Worm (Caenorhabditis elegans) whole organism, L2 larva: ENCODE measurements around the gene ZK1010.8.

ENCODE experiments used
- ZK546.5 ChIP-seq: sonication (generic microtip); optimal IDR thresholded peaks from 2 replicates; lab custom pipeline; 2017; ENCODE audit warnings: missing biosample characterization, missing genetic modification characterization
- ama-1 ChIP-seq: fragments of 150-350 bp; optimal IDR thresholded peaks from 2 replicates; lab custom pipeline; 2018; ENCODE audit warnings: inconsistent platforms
- ceh-16 ChIP-seq: fragments of 150-350 bp; optimal IDR thresholded peaks from 2 replicates; lab custom pipeline; 2014; ENCODE audit warnings: missing biosample characterization, missing genetic modification characterization
- ceh-82 ChIP-seq: fragments of 150-350 bp; optimal IDR thresholded peaks from 2 replicates; lab custom pipeline; 2014; ENCODE audit warnings: missing biosample characterization, missing genetic modification characterization
- crh-2 ChIP-seq: sonication (generic microtip); optimal IDR thresholded peaks from 2 replicates; lab custom pipeline; 2017; ENCODE audit warnings: missing biosample characterization, missing genetic modification characterization
- egl-27 ChIP-seq: sonication (generic microtip); optimal IDR thresholded peaks from 3 replicates; lab custom pipeline; 2017; ENCODE audit warnings: missing biosample characterization, missing genetic modification reagents, missing genetic modification characterization
- elt-1 ChIP-seq: fragments of 150-350 bp; optimal IDR thresholded peaks from 2 replicates; lab custom pipeline; 2014; ENCODE audit warnings: missing biosample characterization, missing genetic modification characterization
- elt-3 ChIP-seq: sonication (generic microtip); optimal IDR thresholded peaks from 2 replicates; lab custom pipeline; 2017; ENCODE audit warnings: missing biosample characterization, missing genetic modification characterization
- lin-39 ChIP-seq: fragments of 150-350 bp; optimal IDR thresholded peaks from 2 replicates; lab custom pipeline; 2014; ENCODE audit warnings: missing biosample characterization, missing genetic modification reagents, missing genetic modification characterization
- lsy-2 ChIP-seq, 2 experiments: fragments of 150-350 bp in 1 of 2; sonication (generic microtip) in 1 of 2; optimal IDR thresholded peaks; 2 replicates each; lab custom pipeline; 2014 to 2017; ENCODE audit warnings: missing biosample characterization in 2 of 2, missing genetic modification characterization in 2 of 2
- nhr-77 ChIP-seq: fragments of 150-350 bp; optimal IDR thresholded peaks from 2 replicates; lab custom pipeline; 2014; ENCODE audit warnings: missing biosample characterization, missing genetic modification characterization
- unc-39 ChIP-seq: fragments of 150-350 bp; optimal IDR thresholded peaks from 2 replicates; lab custom pipeline; 2014; ENCODE audit warnings: missing biosample characterization, missing genetic modification characterization
- unc-62 ChIP-seq: fragments of 150-350 bp; optimal IDR thresholded peaks from 2 replicates; lab custom pipeline; 2014; ENCODE audit warnings: missing biosample characterization, missing genetic modification reagents, missing genetic modification characterization

DNA sequence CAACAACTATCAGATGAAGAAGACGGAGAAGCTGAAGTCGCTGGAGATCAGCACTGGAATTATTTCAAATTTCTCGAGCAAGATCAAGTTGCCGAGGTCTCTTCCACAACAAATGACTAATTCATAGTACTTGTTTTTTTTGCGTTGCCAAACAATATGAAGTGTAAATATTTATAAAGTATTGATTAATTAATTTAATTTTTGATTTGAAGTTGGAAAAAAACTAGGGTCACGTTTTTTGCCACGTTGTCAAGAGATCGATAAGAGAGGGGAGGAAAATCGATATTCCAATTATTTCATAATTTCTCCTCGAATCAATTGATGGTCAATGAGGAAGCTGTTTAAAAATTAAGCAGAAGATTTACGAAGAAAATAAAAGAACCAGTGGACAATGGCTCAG is 4.7 kb upstream of the ZK1010.8 start, which contains the start of gene snf-7:
- TF ChIP-seq ZK546.5 (tag; lab: Kevin White, UChicago) (no peak), unc-39 (no peak), elt-3 (no peak), unc-62 (GFP tag; lab: Kevin White, UChicago) (no peak), egl-27 (tag; lab: Kevin White, UChicago) (no peak), ceh-82 (tag; lab: Kevin White, UChicago) (no peak), ceh-16 (tag; lab: Kevin White, UChicago) (no peak), nhr-77 (tag; lab: Kevin White, UChicago) (no peak), lsy-2 (tag; optimal IDR thresholded peaks at IDR 0.05; lab: Kevin White, UChicago) (no peak), lin-39 (tag; lab: Kevin White, UChicago) (no peak), ama-1 (lab: Kevin White, UChicago) (no peak), crh-2 (tag; lab: Kevin White, UChicago) (no peak), elt-1 (tag; lab: Kevin White, UChicago) (no peak)
